Fruit fly (Drosophila melanogaster) whole organism, embryonic: ENCODE data around the gene AstA.

Experiments used
- Abd-B ChIP-seq: fragments of 200-800 bp; sonication (Bioruptor generic); optimal IDR thresholded peaks from 2 replicates; lab custom pipeline; 2018; ENCODE audit warnings: missing biosample characterization, mild to moderate bottlenecking, missing genetic modification characterization, moderate library complexity
- Adf1 ChIP-seq: fragments of 200-800 bp; sonication (Bioruptor generic); IDR thresholded peaks from 2 replicates; pipeline ENCODE4 v1.3.6; 2022; ENCODE audit warnings: missing biosample characterization, missing genetic modification characterization
- Atf6 ChIP-seq: fragments of 200-800 bp; sonication (Bioruptor generic); IDR thresholded peaks from 2 replicates; pipeline ENCODE4 v1.3.6; 2022; ENCODE audit warnings: missing biosample characterization, missing genetic modification characterization
- CG11504 ChIP-seq: fragments of 200-800 bp; sonication (Bioruptor generic); optimal IDR thresholded peaks from 3 replicates; lab custom pipeline; 2019; ENCODE audit warnings: missing biosample characterization, mild to moderate bottlenecking, missing genetic modification characterization, moderate library complexity
- CG11723 ChIP-seq: fragments of 200-800 bp; sonication (Bioruptor generic); optimal IDR thresholded peaks from 2 replicates; lab custom pipeline; 2017; ENCODE audit warnings: missing biosample characterization, mild to moderate bottlenecking, missing genetic modification characterization
- CG12299 ChIP-seq: fragments of 200-800 bp; sonication (Bioruptor generic); optimal IDR thresholded peaks from 2 replicates; lab custom pipeline; 2018; ENCODE audit warnings: missing biosample characterization, mild to moderate bottlenecking, missing genetic modification characterization
- CG12391 ChIP-seq: fragments of 200-800 bp; sonication (Bioruptor generic); optimal IDR thresholded peaks from 3 replicates; lab custom pipeline; 2018; ENCODE audit warnings: missing biosample characterization, mild to moderate bottlenecking, missing genetic modification characterization, moderate library complexity
- CG12744 ChIP-seq: fragments of 200-800 bp; sonication (Bioruptor generic); optimal IDR thresholded peaks from 2 replicates; lab custom pipeline; 2016; ENCODE audit warnings: missing biosample characterization, missing genetic modification characterization
- CG33557 ChIP-seq: fragments of 200-800 bp; sonication (Bioruptor generic); optimal IDR thresholded peaks from 2 replicates; lab custom pipeline; 2019; ENCODE audit warnings: missing biosample characterization, mild to moderate bottlenecking, missing genetic modification characterization, moderate library complexity
- CG4404 ChIP-seq: fragments of 200-800 bp; sonication (Bioruptor generic); IDR thresholded peaks from 2 replicates; pipeline ENCODE4 v1.3.6; 2022; ENCODE audit warnings: missing biosample characterization, missing genetic modification characterization
- CG4424 ChIP-seq: fragments of 200-800 bp; sonication (Bioruptor generic); optimal IDR thresholded peaks from 3 replicates; lab custom pipeline; 2016; ENCODE audit warnings: missing biosample characterization, missing genetic modification characterization
- CG4617 ChIP-seq: fragments of 200-800 bp; sonication (Bioruptor generic); optimal IDR thresholded peaks from 3 replicates; lab custom pipeline; 2016; ENCODE audit warnings: missing biosample characterization, missing genetic modification characterization, borderline replicate concordance
- CG6254 ChIP-seq: fragments of 200-800 bp; sonication (Bioruptor generic); optimal IDR thresholded peaks from 3 replicates; lab custom pipeline; 2017; ENCODE audit warnings: mild to moderate bottlenecking, missing biosample characterization, missing genetic modification reagents, missing genetic modification characterization
- CG6683 ChIP-seq: fragments of 200-800 bp; sonication (Bioruptor generic); optimal IDR thresholded peaks from 2 replicates; lab custom pipeline; 2017; ENCODE audit warnings: missing biosample characterization, mild to moderate bottlenecking, missing genetic modification characterization, missing genetic modification reagents
- CG8089 ChIP-seq: fragments of 200-800 bp; sonication (Bioruptor generic); optimal IDR thresholded peaks from 3 replicates; lab custom pipeline; 2016; ENCODE audit warnings: missing biosample characterization, missing genetic modification characterization
- CG9215 ChIP-seq: fragments of 200-800 bp; sonication (Bioruptor generic); IDR thresholded peaks from 2 replicates; pipeline ENCODE4 v1.3.6; 2022; ENCODE audit warnings: missing biosample characterization, missing genetic modification characterization
- CrebB ChIP-seq: fragments of 200-800 bp; sonication (Bioruptor generic); optimal IDR thresholded peaks from 3 replicates; lab custom pipeline; 2018; ENCODE audit warnings: missing biosample characterization, mild to moderate bottlenecking, missing genetic modification characterization
- D19B ChIP-seq: fragments of 200-800 bp; sonication (Bioruptor generic); optimal IDR thresholded peaks from 2 replicates; lab custom pipeline; 2017; ENCODE audit warnings: missing biosample characterization, mild to moderate bottlenecking, missing genetic modification characterization
- Dbx ChIP-seq: fragments of 200-800 bp; sonication (Bioruptor generic); IDR thresholded peaks from 3 replicates; pipeline ENCODE4 v1.3.6; 2022; ENCODE audit warnings: missing biosample characterization, missing genetic modification characterization
- GATAe ChIP-seq: fragments of 200-800 bp; sonication (Bioruptor generic); conservative IDR thresholded peaks from 2 replicates; pipeline ENCODE4 v1.3.6; 2022; ENCODE audit warnings: missing biosample characterization, missing genetic modification characterization
- HLH4C ChIP-seq: fragments of 200-800 bp; sonication (Bioruptor generic); IDR thresholded peaks from 3 replicates; pipeline ENCODE4 v1.3.6; 2022; ENCODE audit warnings: missing biosample characterization, missing genetic modification characterization; ENCODE audit not compliant: partially characterized antibody
- HLH54F ChIP-seq: fragments of 200-800 bp; sonication (Bioruptor generic); optimal IDR thresholded peaks from 3 replicates; lab custom pipeline; 2016; ENCODE audit warnings: missing biosample characterization, missing genetic modification characterization
- HmgZ ChIP-seq: fragments of 200-800 bp; sonication (Bioruptor generic); optimal IDR thresholded peaks from 2 replicates; lab custom pipeline; 2018; ENCODE audit warnings: missing biosample characterization, mild to moderate bottlenecking, missing genetic modification characterization
- Hr3 ChIP-seq: fragments of 200-800 bp; sonication (Bioruptor generic); optimal IDR thresholded peaks from 3 replicates; lab custom pipeline; 2016; ENCODE audit warnings: missing biosample characterization, missing genetic modification characterization
- MTF-1 ChIP-seq: fragments of 200-800 bp; sonication (Bioruptor generic); optimal IDR thresholded peaks from 2 replicates; lab custom pipeline; 2018; ENCODE audit warnings: missing biosample characterization, mild to moderate bottlenecking, missing genetic modification characterization, borderline replicate concordance
- PHDP ChIP-seq: fragments of 200-800 bp; sonication (Bioruptor generic); optimal IDR thresholded peaks from 3 replicates; lab custom pipeline; 2018; ENCODE audit warnings: missing biosample characterization, mild to moderate bottlenecking, missing genetic modification characterization, moderate library complexity
- Ssrp ChIP-seq: fragments of 200-800 bp; sonication (Bioruptor generic); optimal IDR thresholded peaks from 2 replicates; lab custom pipeline; 2018; ENCODE audit warnings: missing biosample characterization, mild to moderate bottlenecking, missing genetic modification characterization, moderate library complexity
- abd-A ChIP-seq: fragments of 200-800 bp; sonication (Bioruptor generic); optimal IDR thresholded peaks from 3 replicates; lab custom pipeline; 2019; ENCODE audit warnings: missing biosample characterization, mild to moderate bottlenecking, missing genetic modification characterization, moderate library complexity
- amos ChIP-seq: fragments of 200-800 bp; sonication (Bioruptor generic); IDR thresholded peaks from 2 replicates; pipeline ENCODE4 v1.3.6; 2022; ENCODE audit warnings: missing biosample characterization, missing genetic modification characterization; ENCODE audit not compliant: partially characterized antibody
- bsh ChIP-seq, 2 experiments: fragments of 200-800 bp; sonication (Bioruptor generic); optimal IDR thresholded peaks; 2 replicates each; lab custom pipeline; 2017 to 2018; ENCODE audit warnings: mild to moderate bottlenecking in 2 of 2, missing biosample characterization in 2 of 2, missing genetic modification characterization in 2 of 2, moderate library complexity in 1 of 2
- corto ChIP-seq: fragments of 200-800 bp; sonication (Bioruptor generic); optimal IDR thresholded peaks from 2 replicates; lab custom pipeline; 2016; ENCODE audit warnings: missing biosample characterization, mild to moderate bottlenecking, missing genetic modification characterization, moderate library complexity
- dmrt11E ChIP-seq: fragments of 200-800 bp; sonication (Bioruptor generic); optimal IDR thresholded peaks from 3 replicates; lab custom pipeline; 2018; ENCODE audit warnings: missing biosample characterization, mild to moderate bottlenecking, missing genetic modification characterization, moderate library complexity
- dmrt99B ChIP-seq: fragments of 200-800 bp; sonication (Bioruptor generic); optimal IDR thresholded peaks from 2 replicates; lab custom pipeline; 2018; ENCODE audit warnings: missing biosample characterization, mild to moderate bottlenecking, missing genetic modification characterization, moderate library complexity
- gfzf ChIP-seq: fragments of 200-800 bp; sonication (Bioruptor generic); optimal IDR thresholded peaks from 2 replicates; lab custom pipeline; 2016; ENCODE audit warnings: missing biosample characterization, mild to moderate bottlenecking, missing genetic modification characterization, moderate library complexity
- gro ChIP-seq: fragments of 200-800 bp; sonication (Bioruptor generic); optimal IDR thresholded peaks from 2 replicates; lab custom pipeline; 2016; ENCODE audit warnings: missing biosample characterization, missing genetic modification characterization
- gsb-n ChIP-seq: fragments of 200-800 bp; sonication (Bioruptor generic); optimal IDR thresholded peaks from 3 replicates; lab custom pipeline; 2018; ENCODE audit warnings: missing biosample characterization, mild to moderate bottlenecking, missing genetic modification characterization
- insv ChIP-seq, 2 experiments: fragments of 200-800 bp; sonication (Bioruptor generic); optimal IDR thresholded peaks; 3 replicates each; lab custom pipeline; 2016 to 2018; ENCODE audit warnings: missing biosample characterization in 2 of 2, missing genetic modification characterization in 2 of 2
- jumu ChIP-seq: fragments of 200-800 bp; sonication (Bioruptor generic); optimal IDR thresholded peaks from 3 replicates; lab custom pipeline; 2016; ENCODE audit warnings: missing biosample characterization, missing genetic modification characterization
- kah ChIP-seq: fragments of 200-800 bp; sonication (Bioruptor generic); optimal IDR thresholded peaks from 2 replicates; lab custom pipeline; 2018; ENCODE audit warnings: missing biosample characterization, mild to moderate bottlenecking, missing genetic modification characterization
- mirr ChIP-seq: fragments of 200-800 bp; sonication (Bioruptor generic); optimal IDR thresholded peaks from 3 replicates; lab custom pipeline; 2018; ENCODE audit warnings: missing biosample characterization, mild to moderate bottlenecking, missing genetic modification characterization
- nerfin-1 ChIP-seq: fragments of 200-800 bp; sonication (Bioruptor generic); optimal IDR thresholded peaks from 3 replicates; lab custom pipeline; 2019; ENCODE audit warnings: missing biosample characterization, mild to moderate bottlenecking, missing genetic modification characterization, moderate library complexity
- oc ChIP-seq: fragments of 200-800 bp; sonication (Bioruptor generic); optimal IDR thresholded peaks from 2 replicates; lab custom pipeline; 2018; ENCODE audit warnings: missing biosample characterization, mild to moderate bottlenecking, missing genetic modification characterization, moderate library complexity
- odd ChIP-seq: fragments of 200-800 bp; sonication (Bioruptor generic); optimal IDR thresholded peaks from 2 replicates; lab custom pipeline; 2017; ENCODE audit warnings: missing biosample characterization, mild to moderate bottlenecking, missing genetic modification characterization
- pfk ChIP-seq: fragments of 200-800 bp; sonication (Bioruptor generic); optimal IDR thresholded peaks from 2 replicates; lab custom pipeline; 2018; ENCODE audit warnings: missing biosample characterization, mild to moderate bottlenecking, missing genetic modification characterization, moderate library complexity
- sob ChIP-seq: fragments of 200-800 bp; sonication (Bioruptor generic); IDR thresholded peaks from 2 replicates; pipeline ENCODE4 v1.3.6; 2022; ENCODE audit warnings: missing biosample characterization, missing genetic modification characterization
- tin ChIP-seq: fragments of 200-800 bp; sonication (Bioruptor generic); optimal IDR thresholded peaks from 3 replicates; lab custom pipeline; 2016; ENCODE audit warnings: missing biosample characterization, missing genetic modification characterization
- tio ChIP-seq: fragments of 200-800 bp; sonication (Bioruptor generic); optimal IDR thresholded peaks from 2 replicates; lab custom pipeline; 2017; ENCODE audit warnings: missing biosample characterization, missing genetic modification characterization, inconsistent platforms
- unc-4 ChIP-seq: fragments of 200-800 bp; sonication (Bioruptor generic); IDR thresholded peaks from 2 replicates; pipeline ENCODE4 v1.3.6; 2022; ENCODE audit warnings: missing biosample characterization, missing genetic modification characterization; ENCODE audit not compliant: partially characterized antibody
- z ChIP-seq: fragments of 200-800 bp; sonication (Bioruptor generic); IDR thresholded peaks from 3 replicates; pipeline ENCODE4 v1.3.6; 2022; ENCODE audit warnings: missing biosample characterization, missing genetic modification characterization
- zen ChIP-seq: fragments of 200-800 bp; sonication (Bioruptor generic); optimal IDR thresholded peaks from 3 replicates; lab custom pipeline; 2018; ENCODE audit warnings: missing biosample characterization, mild to moderate bottlenecking, missing genetic modification characterization, moderate library complexity

Gene AstA

DNA sequence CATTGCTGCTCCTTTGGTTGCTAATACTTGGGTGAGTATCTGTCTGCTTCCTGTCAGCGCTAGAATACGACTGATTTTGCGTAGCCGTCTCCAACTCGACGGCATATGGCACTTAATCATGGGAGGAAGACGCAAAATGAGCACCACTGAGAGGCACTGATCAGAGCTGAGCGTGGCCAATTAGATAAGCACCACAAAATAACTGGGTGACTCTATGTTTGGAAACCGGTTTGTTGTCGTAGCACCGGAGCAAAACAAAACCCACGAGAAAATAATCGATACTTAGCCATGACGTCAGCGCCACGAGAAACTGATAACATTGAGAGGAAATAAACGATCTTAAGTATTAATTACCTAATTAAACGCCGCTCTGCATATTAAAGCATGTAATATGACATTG lies 34.6 kb upstream of the AstA start, which contains the start of gene Ude (continued):
- TF ChIP-seq CG9215 (GFP tag; lab: Robert Waterston, UW) (no peak), oc (tag; lab: Kevin White, UChicago) (no peak), Atf6 (no peak), CG11723 (GFP tag; lab: Kevin White, UChicago) (no peak), CG4424 (no peak), mirr (GFP tag; lab: Kevin White, UChicago) (no peak), zen (tag; lab: Kevin White, UChicago) (no peak), sob (GFP tag; lab: Robert Waterston, UW) (0 out of 2 replicates have a peak, but pooled peaks have one; percentile 11), insv (GFP tag; optimal IDR thresholded peaks at IDR 0.05; lab: Kevin White, UChicago) (no peak), dmrt11E (tag; lab: Kevin White, UChicago) (no peak), CG4404 (no peak), jumu (GFP tag; lab: Kevin White, UChicago) (no peak), z (GFP tag; lab: Robert Waterston, UW) (no peak), gro (GFP tag; lab: Kevin White, UChicago) (no peak), CG6254 (GFP tag; lab: Kevin White, UChicago) (no peak), MTF-1 (no peak), nerfin-1 (tag; lab: Kevin White, UChicago) (no peak), CG8089 (no peak), Dbx (no peak), CG12744 (GFP tag; lab: Kevin White, UChicago) (no peak), HLH54F (no peak), bsh (GFP tag; optimal IDR thresholded peaks at IDR 0.05; lab: Kevin White, UChicago) (no peak), gfzf (GFP tag; lab: Kevin White, UChicago) (no peak), corto (GFP tag; lab: Kevin White, UChicago) (no peak), GATAe (GFP tag; lab: Robert Waterston, UW) (no peak), tin (no peak), CG12299 (no peak), kah (no peak), Ssrp (tag; lab: Kevin White, UChicago) (no peak), PHDP (tag; lab: Kevin White, UChicago) (peak; percentile 41), CG4617 (GFP tag; lab: Kevin White, UChicago) (no peak), Hr3 (GFP tag; lab: Kevin White, UChicago) (no peak), Abd-B (GFP tag; lab: Kevin White, UChicago) (no peak), CG11504 (tag; lab: Kevin White, UChicago) (no peak), gsb-n (tag; lab: Kevin White, UChicago) (no peak), dmrt99B (tag; lab: Kevin White, UChicago) (no peak), pfk (GFP tag; lab: Kevin White, UChicago) (no peak), tio (no peak), CG33557 (GFP tag; lab: Kevin White, UChicago) (no peak), CG6683 (GFP tag; lab: Kevin White, UChicago) (no peak), CG12391 (tag; lab: Kevin White, UChicago) (no peak), CrebB (tag; lab: Kevin White, UChicago) (no peak), amos (GFP tag; lab: Robert Waterston, UW) (peak; percentile 16; the same call in 1 of the 2 replicates), Adf1 (GFP tag; lab: Robert Waterston, UW) (peak; percentile 13; the same call in 1 of the 2 replicates), abd-A (tag; lab: Kevin White, UChicago) (no peak), unc-4 (GFP tag; lab: Robert Waterston, UW) (no peak), D19B (GFP tag; lab: Kevin White, UChicago) (no peak), HLH4C (no peak), HmgZ (tag; lab: Kevin White, UChicago) (peak; percentile 8), odd (no peak)
